Worm (Caenorhabditis elegans) whole organism, L4 larva: ENCODE results near the gene C33C12.4.

Source experiments
- ZK337.2 ChIP-seq: fragments of 200-800 bp; sonication (Bioruptor generic); IDR thresholded peaks from 2 replicates; pipeline ENCODE4 v1.3.6; 2022; ENCODE audit warnings: missing genetic modification reagents, missing genetic modification characterization, missing compliant biosample characterization
- cey-2 ChIP-seq: sonication (generic microtip); optimal IDR thresholded peaks from 3 replicates; lab custom pipeline; 2017; ENCODE audit warnings: missing genetic modification characterization, mild to moderate bottlenecking, missing compliant biosample characterization, antibody characterized with exemption, borderline replicate concordance; ENCODE audit not compliant: insufficient read depth
- fkh-10 ChIP-seq: fragments of 150-350 bp; optimal IDR thresholded peaks from 2 replicates; lab custom pipeline; 2014; ENCODE audit warnings: missing biosample characterization, missing genetic modification reagents, missing genetic modification characterization
- hif-1 ChIP-seq, 2 experiments: sonication (generic microtip); optimal IDR thresholded peaks; 2 replicates each; lab custom pipeline; 2016 to 2017; ENCODE audit warnings: missing compliant biosample characterization in 2 of 2, missing genetic modification characterization in 2 of 2, missing genetic modification reagents in 2 of 2, missing genotype in 2 of 2, mild to moderate bottlenecking in 1 of 2
- nhr-237 ChIP-seq: sonication (generic microtip); optimal IDR thresholded peaks from 2 replicates; lab custom pipeline; 2017; ENCODE audit warnings: missing biosample characterization, missing genetic modification characterization
- nhr-25 ChIP-seq: sonication (generic microtip); optimal IDR thresholded peaks from 2 replicates; lab custom pipeline; 2017; ENCODE audit warnings: missing genetic modification characterization, mild to moderate bottlenecking, missing compliant biosample characterization, antibody characterized with exemption, moderate library complexity, borderline replicate concordance; ENCODE audit not compliant: insufficient read depth
- nhr-42 ChIP-seq: fragments of 200-800 bp; sonication (Bioruptor generic); IDR thresholded peaks from 2 replicates; pipeline ENCODE4 v1.3.6; 2022; ENCODE audit warnings: missing genetic modification characterization, missing compliant biosample characterization
- nhr-77 ChIP-seq: fragments of 150-350 bp; optimal IDR thresholded peaks from 2 replicates; lab custom pipeline; 2014; ENCODE audit warnings: missing biosample characterization, missing genetic modification characterization
- pha-4 ChIP-seq, 2 experiments: fragments of 150-350 bp in 1 of 2; fragments of 200-800 bp in 1 of 2; sonication (Bioruptor generic) in 1 of 2; IDR thresholded peaks in 1 of 2; optimal IDR thresholded peaks in 1 of 2; 2 replicates each; pipeline versions ENCODE4 v1.3.6 to Lab custom; 2014 to 2022; ENCODE audit warnings: missing genetic modification characterization in 2 of 2, missing genetic modification reagents in 2 of 2, missing biosample characterization in 1 of 2, missing compliant biosample characterization in 1 of 2
- skn-1 ChIP-seq: fragments of 150-350 bp; optimal IDR thresholded peaks from 2 replicates; lab custom pipeline; 2014; ENCODE audit warnings: missing biosample characterization, missing genetic modification characterization
- tra-1 ChIP-seq: fragments of 200-800 bp; sonication (Bioruptor generic); IDR thresholded peaks from 2 replicates; pipeline ENCODE4 v1.3.6; 2022; ENCODE audit warnings: missing genetic modification reagents, missing genetic modification characterization, missing compliant biosample characterization
- unc-130 ChIP-seq: sonication (generic microtip); optimal IDR thresholded peaks from 2 replicates; lab custom pipeline; 2016; ENCODE audit warnings: missing genetic modification reagents, missing genetic modification characterization, missing compliant biosample characterization
- vab-7 ChIP-seq: fragments of 200-800 bp; sonication (Bioruptor generic); IDR thresholded peaks from 2 replicates; pipeline ENCODE4 v1.3.6; 2022; ENCODE audit warnings: missing genetic modification reagents, missing genetic modification characterization, missing compliant biosample characterization
- zfp-3 ChIP-seq: fragments of 200-800 bp; sonication (Bioruptor generic); conservative IDR thresholded peaks from 2 replicates; pipeline ENCODE4 v1.3.6; 2022; ENCODE audit warnings: missing genetic modification reagents, missing genetic modification characterization, missing compliant biosample characterization

ce11 chrII:2130770-2131169 is 35.5 kb downstream of the C33C12.4 start, which contains the start of gene sdz-28:
- TF ChIP-seq cey-2 (tag; lab: Kevin White, UChicago) (no peak), fkh-10 (GFP tag; lab: Kevin White, UChicago) (no peak), hif-1 (tag; optimal IDR thresholded peaks at IDR 0.05; lab: Kevin White, UChicago) (no peak), unc-130 (GFP tag; lab: Kevin White, UChicago) (no peak), ZK337.2 (GFP tag; lab: Robert Waterston, UW) (no peak), nhr-77 (tag; lab: Kevin White, UChicago) (no peak), skn-1 (tag; lab: Kevin White, UChicago) (no peak), tra-1 (no peak), pha-4 (GFP tag; IDR thresholded peaks at IDR 0.05; lab: Robert Waterston, UW) (no peak), pha-4 (tag; optimal IDR thresholded peaks at IDR 0.05; lab: Kevin White, UChicago) (no peak), vab-7 (GFP tag; lab: Robert Waterston, UW) (no peak), nhr-25 (tag; lab: Kevin White, UChicago) (no peak), nhr-237 (tag; lab: Kevin White, UChicago) (no peak), nhr-42 (GFP tag; lab: Robert Waterston, UW) (no peak), zfp-3 (GFP tag; lab: Robert Waterston, UW) (no peak)
